Worm (Caenorhabditis elegans) whole organism, late embryonic: ENCODE measurements around the gene ins-20.

Source experiments
- ceh-6 ChIP-seq: fragments of 200-800 bp; sonication (Bioruptor generic); optimal IDR thresholded peaks from 2 replicates; lab custom pipeline; 2018; ENCODE audit warnings: mild to moderate bottlenecking, missing genetic modification characterization, missing compliant biosample characterization
- nfya-1 ChIP-seq: sonication (generic microtip); optimal IDR thresholded peaks from 2 replicates; lab custom pipeline; 2017; ENCODE audit warnings: missing genetic modification characterization, mild to moderate bottlenecking, missing compliant biosample characterization, antibody characterized with exemption, moderate library complexity
- pqm-1 ChIP-seq: sonication (generic microtip); optimal IDR thresholded peaks from 2 replicates; lab custom pipeline; 2016; ENCODE audit warnings: missing genetic modification characterization, missing compliant biosample characterization

ce11 chrII:6046023-6046631 lies 35.5 kb downstream of the ins-20 start:
- TF ChIP-seq pqm-1 (tag; lab: Kevin White, UChicago) (no peak), ceh-6 (no peak), nfya-1 (tag; lab: Kevin White, UChicago) (no peak)
